Worm (Caenorhabditis elegans): ENCODE measurements around the gene C15B12.9.
A peak's percentile ranks its signal among the peaks of the same experiment; 100 is the strongest.

The C15B12.9 gene

ce11 chrX:6460123-6460522 lies 8.5 kb upstream of the C15B12.9 start:
- peak; percentile 53 for TF ChIP-seq elt-2 (tag; optimal IDR thresholded peaks at IDR 0.05)
- no peak for TF ChIP-seq ceh-9 (tag; optimal IDR thresholded peaks at IDR 0.05)
- TF ChIP-seq pqm-1 (tag; optimal IDR thresholded peaks at IDR 0.05): peak; percentile 70

- TF ChIP-seq nhr-11 (tag; optimal IDR thresholded peaks at IDR 0.05) (no peak), ceh-9 (tag; optimal IDR thresholded peaks at IDR 0.05) (no peak), pha-4 (tag; optimal IDR thresholded peaks at IDR 0.05) (no peak), ceh-16 (tag; optimal IDR thresholded peaks at IDR 0.05) (no peak), elt-1 (tag; optimal IDR thresholded peaks at IDR 0.05) (no peak), tbx-2 (tag; optimal IDR thresholded peaks at IDR 0.05) (no peak), nhr-12 (tag; optimal IDR thresholded peaks at IDR 0.05) (no peak), lin-39 (tag; optimal IDR thresholded peaks at IDR 0.05) (no peak), unc-62 (GFP tag; optimal IDR thresholded peaks at IDR 0.05) (no peak), jun-1 (tag; optimal IDR thresholded peaks at IDR 0.05) (no peak), snpc-4 (tag; optimal IDR thresholded peaks at IDR 0.05) (no peak)
Measured at ce11 chrX:6461729-6462128, 6.9 kb upstream of the C15B12.9 start, which contains the start of gene K04E7.1. K04E7.1 (plus strand) TSS chrX:6462029.

- no peak for TF ChIP-seq fkh-2 (tag; optimal IDR thresholded peaks at IDR 0.05)
- no peak for TF ChIP-seq nhr-25 (tag; optimal IDR thresholded peaks at IDR 0.05)
- no peak for TF ChIP-seq hmg-11 (tag; optimal IDR thresholded peaks at IDR 0.05)
- TF ChIP-seq tbx-2 (tag; optimal IDR thresholded peaks at IDR 0.05): no peak
- no peak for TF ChIP-seq sea-2 (GFP tag; optimal IDR thresholded peaks at IDR 0.05)
- no peak for TF ChIP-seq jun-1 (tag; optimal IDR thresholded peaks at IDR 0.05)
- TF ChIP-seq elt-2 (tag; optimal IDR thresholded peaks at IDR 0.05): peak; percentile 29
- no peak for TF ChIP-seq nhr-67 (tag; optimal IDR thresholded peaks at IDR 0.05)
- no peak for TF ChIP-seq ZK546.5 (tag; optimal IDR thresholded peaks at IDR 0.05)
- TF ChIP-seq pqm-1 (tag; optimal IDR thresholded peaks at IDR 0.05): peak; percentile 33
- no peak for TF ChIP-seq nhr-237 (tag; optimal IDR thresholded peaks at IDR 0.05)
- TF ChIP-seq nfya-1 (tag; optimal IDR thresholded peaks at IDR 0.05; ENCODE audit: insufficient read depth): no peak
- no peak for TF ChIP-seq R02D3.7 (tag; optimal IDR thresholded peaks at IDR 0.05)
- no peak for TF ChIP-seq nhr-11 (tag; optimal IDR thresholded peaks at IDR 0.05)
Measured at ce11 chrX:6462479-6462878, 6.1 kb upstream of the C15B12.9 start.

ce11 chrX:6462995-6463462 lies 5.6 kb upstream of the C15B12.9 start, which contains the start of gene C15B12.2:
C15B12.2 (plus strand) TSS chrX:6463412.
- TF ChIP-seq ZK546.5 (tag; optimal IDR thresholded peaks at IDR 0.05): no peak
- TF ChIP-seq elt-2 (tag; optimal IDR thresholded peaks at IDR 0.05): peak; percentile 82

ce11 chrX:6467462-6467861 lies 1.1 kb upstream of the C15B12.9 start, which contains the start of gene C15B12.3:
C15B12.3 (minus strand) TSS chrX:6467562.
- no peak for TF ChIP-seq R02D3.7 (tag; optimal IDR thresholded peaks at IDR 0.05)
- TF ChIP-seq sea-2 (GFP tag; optimal IDR thresholded peaks at IDR 0.05): no peak
- TF ChIP-seq lin-39 (tag; optimal IDR thresholded peaks at IDR 0.05): no peak
- TF ChIP-seq unc-39 (tag; optimal IDR thresholded peaks at IDR 0.05): no peak
- no peak for TF ChIP-seq nhr-237 (tag; optimal IDR thresholded peaks at IDR 0.05)
- no peak for TF ChIP-seq nhr-67 (tag; optimal IDR thresholded peaks at IDR 0.05)
- TF ChIP-seq aly-2 (tag; optimal IDR thresholded peaks at IDR 0.05): no peak
- TF ChIP-seq nhr-43 (tag; optimal IDR thresholded peaks at IDR 0.05; ENCODE audit: poor library complexity, severe bottlenecking): no peak
- no peak for TF ChIP-seq nhr-77 (tag; optimal IDR thresholded peaks at IDR 0.05)
- no peak for TF ChIP-seq egl-27 (tag; optimal IDR thresholded peaks at IDR 0.05)
- no peak for TF ChIP-seq pha-4 (tag; optimal IDR thresholded peaks at IDR 0.05)
- TF ChIP-seq jun-1 (tag; optimal IDR thresholded peaks at IDR 0.05): no peak
- no peak for TF ChIP-seq ztf-11 (tag; optimal IDR thresholded peaks at IDR 0.05)
- TF ChIP-seq hmg-11 (tag; optimal IDR thresholded peaks at IDR 0.05): no peak
- no peak for TF ChIP-seq nhr-28 (tag; optimal IDR thresholded peaks at IDR 0.05)
- TF ChIP-seq ceh-9 (tag; optimal IDR thresholded peaks at IDR 0.05): no peak
- TF ChIP-seq fkh-2 (tag; optimal IDR thresholded peaks at IDR 0.05): no peak
- TF ChIP-seq mml-1 (tag; optimal IDR thresholded peaks at IDR 0.05): no peak
- no peak for TF ChIP-seq elt-1 (tag; optimal IDR thresholded peaks at IDR 0.05)

- TF ChIP-seq ztf-4 (tag; optimal IDR thresholded peaks at IDR 0.05) (no peak), nhr-28 (tag; optimal IDR thresholded peaks at IDR 0.05) (no peak), nhr-43 (tag; optimal IDR thresholded peaks at IDR 0.05; ENCODE audit: poor library complexity, severe bottlenecking) (no peak), zag-1 (tag; optimal IDR thresholded peaks at IDR 0.05) (no peak), eor-1 (tag; optimal IDR thresholded peaks at IDR 0.05) (no peak), sea-2 (GFP tag; optimal IDR thresholded peaks at IDR 0.05) (no peak)
Measured at ce11 chrX:6473698-6474314, 5.2 kb downstream of the C15B12.9 start, which contains the start of the genes C15B12.4 and C15B12.8. C15B12.4 (minus strand) TSS chrX:6473748. C15B12.8 (plus strand) TSS chrX:6474264.

Measured in whole organism, L3 larva.